Fruit fly (Drosophila melanogaster) whole organism, prepupa: Measurements from ENCODE around the gene CG9777.

ENCODE experiments used
- CG10631 ChIP-seq: fragments of 200-800 bp; sonication (Bioruptor generic); optimal IDR thresholded peaks from 2 replicates; lab custom pipeline; 2016; ENCODE audit warnings: missing biosample characterization, missing genetic modification characterization
- CG10669 ChIP-seq: fragments of 200-800 bp; sonication (Bioruptor generic); optimal IDR thresholded peaks from 3 replicates; lab custom pipeline; 2018; ENCODE audit warnings: missing biosample characterization, mild to moderate bottlenecking, missing genetic modification characterization, moderate library complexity
- CG11294 ChIP-seq: fragments of 200-800 bp; sonication (Bioruptor generic); IDR thresholded peaks from 2 replicates; pipeline ENCODE4 v1.3.6; 2022; ENCODE audit warnings: missing biosample characterization, missing genetic modification characterization
- CG11762 ChIP-seq: fragments of 200-800 bp; sonication (Bioruptor generic); optimal IDR thresholded peaks from 3 replicates; lab custom pipeline; 2016; ENCODE audit warnings: missing biosample characterization, missing genetic modification characterization; ENCODE audit not compliant: insufficient read depth
- CG11902 ChIP-seq: fragments of 200-800 bp; sonication (Bioruptor generic); optimal IDR thresholded peaks from 3 replicates; lab custom pipeline; 2016; ENCODE audit warnings: missing biosample characterization, missing genetic modification characterization
- CG1621 ChIP-seq: fragments of 200-800 bp; sonication (Bioruptor generic); optimal IDR thresholded peaks from 3 replicates; lab custom pipeline; 2018; ENCODE audit warnings: missing biosample characterization, mild to moderate bottlenecking, missing genetic modification characterization
- CG16779 ChIP-seq: fragments of 200-800 bp; sonication (Bioruptor generic); optimal IDR thresholded peaks from 3 replicates; lab custom pipeline; 2017; ENCODE audit warnings: missing biosample characterization, mild to moderate bottlenecking, missing genetic modification characterization
- CG31627 ChIP-seq: fragments of 200-800 bp; sonication (Bioruptor generic); optimal IDR thresholded peaks from 3 replicates; lab custom pipeline; 2016; ENCODE audit warnings: missing biosample characterization, missing genetic modification characterization
- CG32006 ChIP-seq: fragments of 200-800 bp; sonication (Bioruptor generic); optimal IDR thresholded peaks from 3 replicates; lab custom pipeline; 2017; ENCODE audit warnings: missing biosample characterization, mild to moderate bottlenecking, missing genetic modification characterization
- CG34406 ChIP-seq: fragments of 200-800 bp; sonication (Bioruptor generic); optimal IDR thresholded peaks from 3 replicates; lab custom pipeline; 2016; ENCODE audit warnings: missing biosample characterization, missing genetic modification characterization
- CG3919 ChIP-seq: fragments of 200-800 bp; sonication (Bioruptor generic); optimal IDR thresholded peaks from 3 replicates; lab custom pipeline; 2016; ENCODE audit warnings: missing biosample characterization, missing genetic modification characterization
- CG4318 ChIP-seq: fragments of 200-800 bp; sonication (Bioruptor generic); optimal IDR thresholded peaks from 3 replicates; lab custom pipeline; 2017; ENCODE audit warnings: missing biosample characterization, mild to moderate bottlenecking, missing genetic modification characterization
- CG6163 ChIP-seq: fragments of 200-800 bp; sonication (Bioruptor generic); IDR thresholded peaks from 3 replicates; pipeline ENCODE4 v1.3.6; 2022; ENCODE audit warnings: missing biosample characterization, missing genetic modification characterization
- CG6276 ChIP-seq: fragments of 200-800 bp; sonication (Bioruptor generic); optimal IDR thresholded peaks from 2 replicates; lab custom pipeline; 2017; ENCODE audit warnings: missing biosample characterization, mild to moderate bottlenecking, missing genetic modification characterization
- CG6792 ChIP-seq: fragments of 200-800 bp; sonication (Bioruptor generic); optimal IDR thresholded peaks from 3 replicates; lab custom pipeline; 2016; ENCODE audit warnings: missing biosample characterization, missing genetic modification characterization
- CG6854 ChIP-seq: fragments of 200-800 bp; sonication (Bioruptor generic); optimal IDR thresholded peaks from 2 replicates; lab custom pipeline; 2017; ENCODE audit warnings: missing biosample characterization, mild to moderate bottlenecking, missing genetic modification characterization
- CG7368 ChIP-seq: fragments of 200-800 bp; sonication (Bioruptor generic); optimal IDR thresholded peaks from 3 replicates; lab custom pipeline; 2016; ENCODE audit warnings: missing biosample characterization, missing genetic modification characterization
- CG8119 ChIP-seq: fragments of 200-800 bp; sonication (Bioruptor generic); IDR thresholded peaks from 3 replicates; pipeline ENCODE4 v1.3.6; 2022; ENCODE audit warnings: missing biosample characterization, missing genetic modification characterization
- CG8319 ChIP-seq: fragments of 200-800 bp; sonication (Bioruptor generic); optimal IDR thresholded peaks from 3 replicates; lab custom pipeline; 2016; ENCODE audit warnings: missing biosample characterization, missing genetic modification characterization
- CG8632 ChIP-seq: fragments of 200-800 bp; sonication (Bioruptor generic); optimal IDR thresholded peaks from 3 replicates; lab custom pipeline; 2016; ENCODE audit warnings: missing biosample characterization, missing genetic modification characterization
- CG9139 ChIP-seq: fragments of 200-800 bp; sonication (Bioruptor generic); optimal IDR thresholded peaks from 3 replicates; lab custom pipeline; 2017; ENCODE audit warnings: missing biosample characterization, mild to moderate bottlenecking, missing genetic modification characterization
- Eip75B ChIP-seq: fragments of 200-800 bp; sonication (Bioruptor generic); optimal IDR thresholded peaks from 3 replicates; lab custom pipeline; 2016; ENCODE audit warnings: missing biosample characterization, missing genetic modification characterization
- Eip78C ChIP-seq: fragments of 200-800 bp; sonication (Bioruptor generic); peaks from one replicate; lab custom pipeline; 2016; ENCODE audit warnings: missing biosample characterization, missing genetic modification characterization
- Eip93F ChIP-seq: fragments of 200-800 bp; sonication (Bioruptor generic); optimal IDR thresholded peaks from 2 replicates; lab custom pipeline; 2016; ENCODE audit warnings: missing biosample characterization, mild to moderate bottlenecking, missing genetic modification characterization
- Ets21C ChIP-seq: fragments of 200-800 bp; sonication (Bioruptor generic); optimal IDR thresholded peaks from 3 replicates; lab custom pipeline; 2016; ENCODE audit warnings: missing biosample characterization, missing genetic modification characterization
- Ets96B ChIP-seq: fragments of 200-800 bp; optimal IDR thresholded peaks from 2 replicates; lab custom pipeline; 2019; ENCODE audit warnings: missing biosample characterization, mild to moderate bottlenecking, missing genetic modification characterization, moderate library complexity
- Gug ChIP-seq: fragments of 200-800 bp; sonication (Bioruptor generic); IDR thresholded peaks from 2 replicates; pipeline ENCODE4 v1.3.6; 2022; ENCODE audit warnings: missing biosample characterization, missing genetic modification characterization
- Hr38 ChIP-seq: sonication (Bioruptor generic); optimal IDR thresholded peaks from 2 replicates; lab custom pipeline; 2016; ENCODE audit warnings: missing biosample characterization, missing genetic modification characterization
- Hr39 ChIP-seq: fragments of 200-800 bp; sonication (Bioruptor generic); optimal IDR thresholded peaks from 2 replicates; lab custom pipeline; 2016; ENCODE audit warnings: missing biosample characterization, missing genetic modification characterization
- Hr4 ChIP-seq: fragments of 200-800 bp; sonication (Bioruptor generic); optimal IDR thresholded peaks from 3 replicates; lab custom pipeline; 2016; ENCODE audit warnings: missing biosample characterization, missing genetic modification characterization
- Lpt ChIP-seq: fragments of 200-800 bp; sonication (Bioruptor generic); optimal IDR thresholded peaks from 3 replicates; lab custom pipeline; 2016; ENCODE audit warnings: missing biosample characterization, missing genetic modification characterization
- Met ChIP-seq: fragments of 200-800 bp; sonication (Bioruptor generic); optimal IDR thresholded peaks from 3 replicates; lab custom pipeline; 2016; ENCODE audit warnings: missing biosample characterization, missing genetic modification characterization
- OdsH ChIP-seq: fragments of 200-800 bp; sonication (Bioruptor generic); optimal IDR thresholded peaks from 3 replicates; lab custom pipeline; 2016; ENCODE audit warnings: missing biosample characterization, missing genetic modification characterization
- Smox ChIP-seq: fragments of 200-800 bp; sonication (Bioruptor generic); optimal IDR thresholded peaks from 3 replicates; lab custom pipeline; 2016; ENCODE audit warnings: missing biosample characterization, missing genetic modification characterization
- Sox102F ChIP-seq: fragments of 200-800 bp; sonication (Bioruptor generic); optimal IDR thresholded peaks from 2 replicates; lab custom pipeline; 2016; ENCODE audit warnings: missing biosample characterization, mild to moderate bottlenecking, missing genetic modification characterization
- Sox14 ChIP-seq: fragments of 200-800 bp; sonication (Bioruptor generic); optimal IDR thresholded peaks from 3 replicates; lab custom pipeline; 2016; ENCODE audit warnings: missing biosample characterization, missing genetic modification characterization
- Sox15 ChIP-seq: fragments of 200-800 bp; sonication (Bioruptor generic); optimal IDR thresholded peaks from 3 replicates; lab custom pipeline; 2016; ENCODE audit warnings: missing biosample characterization, missing genetic modification characterization
- achi ChIP-seq: fragments of 200-800 bp; sonication (Bioruptor generic); optimal IDR thresholded peaks from 3 replicates; lab custom pipeline; 2016; ENCODE audit warnings: missing biosample characterization, missing genetic modification characterization
- acj6 ChIP-seq: fragments of 200-800 bp; sonication (Bioruptor generic); optimal IDR thresholded peaks from 3 replicates; lab custom pipeline; 2016; ENCODE audit warnings: missing biosample characterization, missing genetic modification characterization
- cyc ChIP-seq: fragments of 200-800 bp; sonication (Bioruptor generic); optimal IDR thresholded peaks from 3 replicates; lab custom pipeline; 2016; ENCODE audit warnings: missing biosample characterization, missing genetic modification characterization
- dac ChIP-seq: fragments of 200-800 bp; sonication (Bioruptor generic); optimal IDR thresholded peaks from 2 replicates; lab custom pipeline; 2017; ENCODE audit warnings: missing biosample characterization, mild to moderate bottlenecking, missing genetic modification characterization
- eg ChIP-seq: fragments of 200-800 bp; sonication (Bioruptor generic); IDR thresholded peaks from 3 replicates; pipeline ENCODE4 v1.3.6; 2022; ENCODE audit warnings: missing biosample characterization, missing genetic modification characterization
- esn ChIP-seq: fragments of 200-800 bp; sonication (Bioruptor generic); optimal IDR thresholded peaks from 2 replicates; lab custom pipeline; 2016; ENCODE audit warnings: missing biosample characterization, mild to moderate bottlenecking, missing genetic modification characterization, moderate library complexity
- fd59A ChIP-seq: fragments of 200-800 bp; sonication (Bioruptor generic); optimal IDR thresholded peaks from 2 replicates; lab custom pipeline; 2017; ENCODE audit warnings: missing biosample characterization, mild to moderate bottlenecking, missing genetic modification characterization, missing genetic modification reagents
- lz ChIP-seq: fragments of 200-800 bp; sonication (Bioruptor generic); optimal IDR thresholded peaks from 3 replicates; lab custom pipeline; 2016; ENCODE audit warnings: missing biosample characterization, missing genetic modification characterization
- net ChIP-seq: fragments of 200-800 bp; sonication (Bioruptor generic); optimal IDR thresholded peaks from 3 replicates; lab custom pipeline; 2016; ENCODE audit warnings: missing biosample characterization, missing genetic modification characterization
- pdm3 ChIP-seq: fragments of 200-800 bp; sonication (Bioruptor generic); optimal IDR thresholded peaks from 3 replicates; lab custom pipeline; 2016; ENCODE audit warnings: missing biosample characterization, missing genetic modification characterization
- salr ChIP-seq, 2 experiments: fragments of 200-800 bp; sonication (Bioruptor generic); optimal IDR thresholded peaks; 3 replicates each; lab custom pipeline; 2016 to 2018; ENCODE audit warnings: missing biosample characterization in 2 of 2, missing genetic modification characterization in 2 of 2, mild to moderate bottlenecking in 1 of 2
- ss ChIP-seq, 2 experiments: fragments of 200-800 bp; sonication (Bioruptor generic); optimal IDR thresholded peaks; 2 replicates in 1 of 2; 3 replicates in 1 of 2; lab custom pipeline; 2017 to 2018; ENCODE audit warnings: mild to moderate bottlenecking in 2 of 2, missing biosample characterization in 2 of 2, missing genetic modification characterization in 2 of 2, moderate library complexity in 1 of 2
- svp ChIP-seq: fragments of 200-800 bp; sonication (Bioruptor generic); peaks from one replicate; lab custom pipeline; 2016; ENCODE audit warnings: missing biosample characterization, missing genetic modification characterization
- topi ChIP-seq: fragments of 200-800 bp; sonication (Bioruptor generic); optimal IDR thresholded peaks from 3 replicates; lab custom pipeline; 2016; ENCODE audit warnings: missing biosample characterization, missing genetic modification characterization
- vri ChIP-seq: fragments of 200-800 bp; sonication (Bioruptor generic); optimal IDR thresholded peaks from 3 replicates; lab custom pipeline; 2016; ENCODE audit warnings: missing biosample characterization, mild to moderate bottlenecking, missing genetic modification characterization

CG9777 gene

dm6 chrX:16647737-16648434 is 15.9 kb upstream of the CG9777 start:
- TF ChIP-seq Hr4 (GFP tag; lab: Kevin White, UChicago) (no peak), CG6792 (GFP tag; lab: Kevin White, UChicago) (no peak), vri (GFP tag; lab: Kevin White, UChicago) (peak; percentile 77), Eip78C (GFP tag; lab: Kevin White, UChicago) (peak; percentile 27), CG8632 (GFP tag; lab: Kevin White, UChicago) (no peak), CG10631 (GFP tag; lab: Kevin White, UChicago) (no peak), CG11902 (GFP tag; lab: Kevin White, UChicago) (no peak), cyc (no peak), CG8319 (GFP tag; lab: Kevin White, UChicago) (no peak), Hr39 (no peak), CG32006 (GFP tag; lab: Kevin White, UChicago) (no peak), Smox (GFP tag; lab: Kevin White, UChicago) (no peak), topi (GFP tag; lab: Kevin White, UChicago) (no peak), CG6163 (GFP tag; lab: Robert Waterston, UW) (peak; percentile 53; the same call in 1 of the 3 replicates), eg (GFP tag; lab: Robert Waterston, UW) (peak; percentile 40; the same call in 2 of the 3 replicates), CG11762 (no peak), Ets21C (GFP tag; lab: Kevin White, UChicago) (no peak), achi (GFP tag; lab: Kevin White, UChicago) (no peak), CG3919 (no peak), OdsH (no peak), Hr38 (no peak), CG4318 (GFP tag; lab: Kevin White, UChicago) (no peak), CG6276 (GFP tag; lab: Kevin White, UChicago) (no peak), Sox15 (GFP tag; lab: Kevin White, UChicago) (no peak), net (no peak), CG7368 (GFP tag; lab: Kevin White, UChicago) (no peak), svp (GFP tag; lab: Kevin White, UChicago) (no peak), Met (GFP tag; lab: Kevin White, UChicago) (no peak), salr (GFP tag; optimal IDR thresholded peaks at IDR 0.05; lab: Kevin White, UChicago) (no peak), CG9139 (GFP tag; lab: Kevin White, UChicago) (peak; percentile 21), Eip93F (GFP tag; lab: Kevin White, UChicago) (no peak), ss (GFP tag; optimal IDR thresholded peaks at IDR 0.05; lab: Kevin White, UChicago) (peak; percentile 55 to 57), Sox14 (GFP tag; lab: Kevin White, UChicago) (no peak), CG1621 (no peak), fd59A (no peak), Ets96B (tag; lab: Kevin White, UChicago) (no peak), Lpt (GFP tag; lab: Kevin White, UChicago) (no peak), CG10669 (GFP tag; lab: Kevin White, UChicago) (no peak), lz (GFP tag; lab: Kevin White, UChicago) (no peak), pdm3 (GFP tag; lab: Kevin White, UChicago) (no peak), acj6 (GFP tag; lab: Kevin White, UChicago) (no peak), dac (no peak), CG8119 (GFP tag; lab: Robert Waterston, UW) (0 out of 3 replicates have a peak, but pooled peaks have one; percentile 38), CG16779 (no peak), Sox102F (no peak), CG31627 (GFP tag; lab: Kevin White, UChicago) (no peak), Gug (GFP tag; lab: Robert Waterston, UW) (no peak), esn (no peak), CG6854 (GFP tag; lab: Kevin White, UChicago) (peak; percentile 77), CG11294 (GFP tag; lab: Robert Waterston, UW) (no peak), CG34406 (no peak), Eip75B (GFP tag; lab: Kevin White, UChicago) (no peak)
